Worm (Caenorhabditis elegans): ENCODE data around the gene F53F8.6.

The F53F8.6 gene

ce11 chrV:20714503-20714902 is 10.5 kb downstream of the F53F8.6 start:
- TF ChIP-seq nhr-237 (tag; optimal IDR thresholded peaks at IDR 0.05) (no peak), nhr-28 (tag; optimal IDR thresholded peaks at IDR 0.05) (no peak), zip-8 (tag; optimal IDR thresholded peaks at IDR 0.05) (no peak), flh-1 (GFP tag; optimal IDR thresholded peaks at IDR 0.05) (no peak), sptf-1 (tag; optimal IDR thresholded peaks at IDR 0.05) (no peak), ces-1 (GFP tag; optimal IDR thresholded peaks at IDR 0.05) (no peak)

- no peak for TF ChIP-seq hlh-1 (tag; optimal IDR thresholded peaks at IDR 0.05)
- no peak for TF ChIP-seq cnd-1 (tag; optimal IDR thresholded peaks at IDR 0.05)
- no peak for TF ChIP-seq mab-5 (tag; optimal IDR thresholded peaks at IDR 0.05)
- TF ChIP-seq ham-2 (GFP tag; optimal IDR thresholded peaks at IDR 0.05): no peak
- TF ChIP-seq nhr-12 (tag; optimal IDR thresholded peaks at IDR 0.05): no peak
- TF ChIP-seq zip-8 (tag; optimal IDR thresholded peaks at IDR 0.05): no peak
- no peak for TF ChIP-seq sptf-1 (tag; optimal IDR thresholded peaks at IDR 0.05)
Measured at ce11 chrV:20716267-20716666, 12.2 kb downstream of the F53F8.6 start.

ce11 chrV:20716830-20717441 is 12.9 kb downstream of the F53F8.6 start:
- TF ChIP-seq lsy-2 (tag; optimal IDR thresholded peaks at IDR 0.05): no peak
- no peak for TF ChIP-seq zip-8 (tag; optimal IDR thresholded peaks at IDR 0.05)
- no peak for TF ChIP-seq ceh-83 (GFP tag; optimal IDR thresholded peaks at IDR 0.05)
- no peak for TF ChIP-seq lin-13 (tag; optimal IDR thresholded peaks at IDR 0.05)
- TF ChIP-seq drap-1 (GFP tag; optimal IDR thresholded peaks at IDR 0.05): no peak
- no peak for TF ChIP-seq ham-2 (GFP tag; optimal IDR thresholded peaks at IDR 0.05)
- TF ChIP-seq nhr-237 (tag; optimal IDR thresholded peaks at IDR 0.05): no peak
- no peak for TF ChIP-seq elt-1 (tag; optimal IDR thresholded peaks at IDR 0.05; ENCODE audit: borderline replicate concordance, insufficient read depth)
- TF ChIP-seq cnd-1 (tag; optimal IDR thresholded peaks at IDR 0.05): no peak
- no peak for TF ChIP-seq M03D4.4 (tag; optimal IDR thresholded peaks at IDR 0.05)
- TF ChIP-seq ces-1 (GFP tag; optimal IDR thresholded peaks at IDR 0.05): no peak
- TF ChIP-seq mab-5 (tag; optimal IDR thresholded peaks at IDR 0.05): no peak
- no peak for TF ChIP-seq lin-32 (GFP tag; optimal IDR thresholded peaks at IDR 0.05)
- TF ChIP-seq ceh-39 (tag; optimal IDR thresholded peaks at IDR 0.05): no peak
- no peak for TF ChIP-seq mls-2 (tag; optimal IDR thresholded peaks at IDR 0.05)
- no peak for TF ChIP-seq unc-39 (tag; optimal IDR thresholded peaks at IDR 0.05)
- no peak for TF ChIP-seq blmp-1 (tag; optimal IDR thresholded peaks at IDR 0.05)
- TF ChIP-seq flh-1 (GFP tag; optimal IDR thresholded peaks at IDR 0.05): no peak

ce11 chrV:20721934-20722333 is 17.9 kb downstream of the F53F8.6 start, which contains the start of gene Y44A6C.2:
TSS of gene Y44A6C.2 (plus strand) at chrV:20722234.
- no peak for TF ChIP-seq nhr-2 (tag; optimal IDR thresholded peaks at IDR 0.05)
- no peak for TF ChIP-seq blmp-1 (tag; optimal IDR thresholded peaks at IDR 0.05)
- no peak for TF ChIP-seq pha-4 (tag; optimal IDR thresholded peaks at IDR 0.05)
- TF ChIP-seq hlh-1 (tag; optimal IDR thresholded peaks at IDR 0.05): no peak
- TF ChIP-seq unc-120 (tag; optimal IDR thresholded peaks at IDR 0.05; ENCODE audit: poor library complexity, severe bottlenecking): no peak
- TF ChIP-seq drap-1 (GFP tag; optimal IDR thresholded peaks at IDR 0.05): no peak
- TF ChIP-seq mab-5 (tag; optimal IDR thresholded peaks at IDR 0.05): no peak
- no peak for TF ChIP-seq lsy-2 (tag; optimal IDR thresholded peaks at IDR 0.05)
- no peak for TF ChIP-seq ceh-39 (tag; optimal IDR thresholded peaks at IDR 0.05)
- TF ChIP-seq cnd-1 (tag; optimal IDR thresholded peaks at IDR 0.05): no peak
- no peak for TF ChIP-seq mls-2 (tag; optimal IDR thresholded peaks at IDR 0.05)
- TF ChIP-seq elt-1 (tag; optimal IDR thresholded peaks at IDR 0.05; ENCODE audit: borderline replicate concordance, insufficient read depth): no peak
- TF ChIP-seq nhr-76 (tag; optimal IDR thresholded peaks at IDR 0.05): no peak
- no peak for TF ChIP-seq sem-2 (GFP tag; optimal IDR thresholded peaks at IDR 0.05)
- no peak for TF ChIP-seq bed-3 (GFP tag; optimal IDR thresholded peaks at IDR 0.05)

ce11 chrV:20722447-20722846 is 18.4 kb downstream of the F53F8.6 start:
- TF ChIP-seq ceh-43 (GFP tag; optimal IDR thresholded peaks at IDR 0.05) (no peak), pha-4 (tag; optimal IDR thresholded peaks at IDR 0.05) (no peak), sptf-1 (tag; optimal IDR thresholded peaks at IDR 0.05) (no peak), cnd-1 (tag; optimal IDR thresholded peaks at IDR 0.05) (no peak), lsy-2 (tag; optimal IDR thresholded peaks at IDR 0.05) (no peak), unc-39 (tag; optimal IDR thresholded peaks at IDR 0.05) (no peak), mep-1 (tag; optimal IDR thresholded peaks at IDR 0.05) (no peak), drap-1 (GFP tag; optimal IDR thresholded peaks at IDR 0.05) (no peak), bed-3 (GFP tag; optimal IDR thresholded peaks at IDR 0.05) (no peak), hlh-1 (tag; optimal IDR thresholded peaks at IDR 0.05) (no peak), snpc-4 (tag; optimal IDR thresholded peaks at IDR 0.05) (no peak)
